Fruit fly (Drosophila melanogaster) whole organism, wandering third instar larva: ENCODE results near the gene Pex23.
A peak's percentile ranks its signal among the peaks of the same experiment; 100 is the strongest.

Source experiments
- Abd-B ChIP-seq: fragments of >200 bp; optimal IDR thresholded peaks from 2 replicates; lab custom pipeline; 2017; ENCODE audit warnings: missing biosample characterization, missing genetic modification characterization
- CG32264 ChIP-seq: fragments of 200-800 bp; sonication (Bioruptor generic); optimal IDR thresholded peaks from 2 replicates; lab custom pipeline; 2016; ENCODE audit warnings: missing biosample characterization, missing genetic modification characterization
- CG9705 ChIP-seq: fragments of 200-800 bp; sonication (Bioruptor generic); optimal IDR thresholded peaks from 2 replicates; lab custom pipeline; 2018; ENCODE audit warnings: missing biosample characterization, mild to moderate bottlenecking, missing genetic modification characterization
- CrebA ChIP-seq: fragments of 200-800 bp; sonication (Bioruptor generic); optimal IDR thresholded peaks from 2 replicates; lab custom pipeline; 2016; ENCODE audit warnings: missing biosample characterization, mild to moderate bottlenecking, missing genetic modification characterization, borderline replicate concordance
- Dfd ChIP-seq: fragments of >200 bp; optimal IDR thresholded peaks from 2 replicates; lab custom pipeline; 2017; ENCODE audit warnings: missing biosample characterization, missing genetic modification characterization
- Dif ChIP-seq: fragments of 200-275, 200-300 bp; sonication (Bioruptor generic); optimal IDR thresholded peaks from 2 replicates; lab custom pipeline; 2018; ENCODE audit warnings: missing biosample characterization, missing genetic modification characterization; ENCODE audit not compliant: partially characterized antibody
- Hnf4 ChIP-seq: fragments of 200-800 bp; sonication (Bioruptor generic); optimal IDR thresholded peaks from 2 replicates; lab custom pipeline; 2016; ENCODE audit warnings: missing biosample characterization, mild to moderate bottlenecking, missing genetic modification characterization
- Hr78 ChIP-seq: fragments of >200 bp; optimal IDR thresholded peaks from 2 replicates; lab custom pipeline; 2017; ENCODE audit warnings: missing biosample characterization, missing genetic modification characterization
- Hr83 ChIP-seq: fragments of 200-300 bp; sonication (Bioruptor generic); optimal IDR thresholded peaks from 2 replicates; lab custom pipeline; 2016; ENCODE audit warnings: missing biosample characterization, mild to moderate bottlenecking, missing genetic modification characterization, moderate library complexity; ENCODE audit not compliant: poor library complexity, severe bottlenecking
- Jra ChIP-seq: sonication (Bioruptor generic); optimal IDR thresholded peaks from 2 replicates; lab custom pipeline; 2016; ENCODE audit warnings: missing biosample characterization, missing genetic modification characterization
- Mio ChIP-seq: sonication (Bioruptor generic); optimal IDR thresholded peaks from 2 replicates; lab custom pipeline; 2016; ENCODE audit warnings: missing biosample characterization, missing genetic modification characterization
- Myc ChIP-seq: fragments of >200 bp; optimal IDR thresholded peaks from 2 replicates; lab custom pipeline; 2017
- N ChIP-seq: fragments of >200 bp; optimal IDR thresholded peaks from 2 replicates; lab custom pipeline; 2018; ENCODE audit warnings: missing biosample characterization, missing external identifiers, missing genetic modification characterization
- OdsH ChIP-seq: fragments of 200-800 bp; sonication (Bioruptor generic); optimal IDR thresholded peaks from 2 replicates; lab custom pipeline; 2016; ENCODE audit warnings: missing biosample characterization, mild to moderate bottlenecking, missing genetic modification characterization
- Rel ChIP-seq, 2 experiments: fragments of 200-800 bp; sonication (Bioruptor generic) in 1 of 2; optimal IDR thresholded peaks; 2 replicates in 1 of 2; 3 replicates in 1 of 2; lab custom pipeline; 2016 to 2019; ENCODE audit warnings: mild to moderate bottlenecking in 2 of 2, missing biosample characterization in 2 of 2, missing genetic modification characterization in 2 of 2, moderate library complexity in 1 of 2
- Sp1 ChIP-seq: fragments of 200-800 bp; sonication (Bioruptor generic); optimal IDR thresholded peaks from 3 replicates; lab custom pipeline; 2019; ENCODE audit warnings: missing biosample characterization, mild to moderate bottlenecking, missing genetic modification characterization, moderate library complexity
- Vsx2 ChIP-seq: fragments of 200-300, 225-300 bp; sonication (Bioruptor generic); optimal IDR thresholded peaks from 2 replicates; lab custom pipeline; 2018; ENCODE audit warnings: missing biosample characterization, missing genetic modification characterization; ENCODE audit not compliant: partially characterized antibody
- br ChIP-seq: fragments of 200-800 bp; sonication (Bioruptor generic); optimal IDR thresholded peaks from 2 replicates; lab custom pipeline; 2016; ENCODE audit warnings: missing biosample characterization, missing genetic modification characterization
- brk ChIP-seq: fragments of 200-800 bp; sonication (Bioruptor generic); optimal IDR thresholded peaks from 2 replicates; lab custom pipeline; 2016; ENCODE audit warnings: missing biosample characterization, mild to moderate bottlenecking, missing genetic modification characterization
- dl ChIP-seq, 2 experiments: fragments of 175-275, 200-275 bp in 1 of 2; fragments of 200-275 bp in 1 of 2; sonication (Bioruptor generic); optimal IDR thresholded peaks; lab custom pipeline; 2018; ENCODE audit warnings: mild to moderate bottlenecking in 2 of 2, missing biosample characterization in 2 of 2, missing genetic modification characterization in 2 of 2, moderate library complexity in 2 of 2; ENCODE audit not compliant: partially characterized antibody in 2 of 2, insufficient read depth in 1 of 2
- dmrt93B ChIP-seq: fragments of 200-800 bp; sonication (Bioruptor generic); optimal IDR thresholded peaks from 2 replicates; lab custom pipeline; 2018; ENCODE audit warnings: missing biosample characterization, mild to moderate bottlenecking, missing genetic modification characterization
- dsf ChIP-seq: sonication (Bioruptor generic); optimal IDR thresholded peaks from 2 replicates; lab custom pipeline; 2016; ENCODE audit warnings: missing biosample characterization, missing genetic modification characterization, borderline replicate concordance
- ey ChIP-seq: fragments of 200-800 bp; sonication (Bioruptor generic); optimal IDR thresholded peaks from 2 replicates; lab custom pipeline; 2016; ENCODE audit warnings: missing biosample characterization, missing genetic modification characterization
- foxo ChIP-seq, 2 experiments: fragments of 200-800 bp; sonication (Bioruptor generic); optimal IDR thresholded peaks; 2 replicates in 1 of 2; 3 replicates in 1 of 2; lab custom pipeline; 2016 to 2017; ENCODE audit warnings: missing biosample characterization in 2 of 2, missing genetic modification characterization in 2 of 2
- fru ChIP-seq: fragments of 200-800 bp; sonication (Bioruptor generic); optimal IDR thresholded peaks from 3 replicates; lab custom pipeline; 2016; ENCODE audit warnings: missing biosample characterization, mild to moderate bottlenecking, missing genetic modification characterization
- h ChIP-seq: fragments of 200-800 bp; sonication (Bioruptor generic); optimal IDR thresholded peaks from 3 replicates; lab custom pipeline; 2016; ENCODE audit warnings: missing biosample characterization, mild to moderate bottlenecking, missing genetic modification characterization
- jim ChIP-seq: fragments of 175-275, 200-325 bp; sonication (Bioruptor generic); optimal IDR thresholded peaks from 2 replicates; lab custom pipeline; 2016; ENCODE audit warnings: missing biosample characterization, mild to moderate bottlenecking, missing genetic modification characterization
- lola ChIP-seq: fragments of >200 bp; optimal IDR thresholded peaks from 2 replicates; lab custom pipeline; 2017; ENCODE audit warnings: missing biosample characterization, missing genetic modification characterization
- pan ChIP-seq: fragments of >200 bp; optimal IDR thresholded peaks from 2 replicates; lab custom pipeline; 2017
- psq ChIP-seq: fragments of 200-800 bp; sonication (Bioruptor generic); optimal IDR thresholded peaks from 3 replicates; lab custom pipeline; 2017; ENCODE audit warnings: missing biosample characterization, mild to moderate bottlenecking, missing genetic modification characterization, moderate library complexity
- rgr ChIP-seq: fragments of 200-800 bp; sonication (Bioruptor generic); optimal IDR thresholded peaks from 3 replicates; lab custom pipeline; 2016; ENCODE audit warnings: missing biosample characterization, mild to moderate bottlenecking, missing genetic modification characterization
- sage ChIP-seq: fragments of 200-800 bp; sonication (Bioruptor generic); optimal IDR thresholded peaks from 2 replicates; lab custom pipeline; 2016; ENCODE audit warnings: missing biosample characterization, mild to moderate bottlenecking, missing genetic modification characterization
- sv ChIP-seq: fragments of 200-800 bp; sonication (Bioruptor generic); optimal IDR thresholded peaks from 3 replicates; lab custom pipeline; 2016; ENCODE audit warnings: missing biosample characterization, missing genetic modification characterization
- tai ChIP-seq: sonication (Bioruptor generic); optimal IDR thresholded peaks from 2 replicates; lab custom pipeline; 2016; ENCODE audit warnings: missing biosample characterization, missing genetic modification characterization
- woc ChIP-seq: sonication (Bioruptor generic); optimal IDR thresholded peaks from 2 replicates; lab custom pipeline; 2016; ENCODE audit warnings: missing biosample characterization, mild to moderate bottlenecking, missing genetic modification characterization

The Pex23 gene

dm6 chr3L:20295095-20295494, 6.8 kb downstream of the Pex23 start, which contains the start of gene gogo:
Gene gogo (minus strand): TSS chr3L:20295133.
- no peak for TF ChIP-seq dmrt93B (GFP tag; lab: Kevin White, UChicago)
- TF ChIP-seq dl (GFP tag; optimal IDR thresholded peaks at IDR 0.05; lab: Kevin White, UChicago; ENCODE audit: insufficient read depth in 1 of 2, partially characterized antibody in 2 of 2): peak in 1 of 2 experiments; percentile 34
- no peak for TF ChIP-seq dsf (GFP tag; lab: Kevin White, UChicago)
- no peak for TF ChIP-seq CG32264 (GFP tag; lab: Kevin White, UChicago)
- TF ChIP-seq rgr (GFP tag; lab: Kevin White, UChicago): no peak
- TF ChIP-seq, all 38 proteins: peak for 1

DNA sequence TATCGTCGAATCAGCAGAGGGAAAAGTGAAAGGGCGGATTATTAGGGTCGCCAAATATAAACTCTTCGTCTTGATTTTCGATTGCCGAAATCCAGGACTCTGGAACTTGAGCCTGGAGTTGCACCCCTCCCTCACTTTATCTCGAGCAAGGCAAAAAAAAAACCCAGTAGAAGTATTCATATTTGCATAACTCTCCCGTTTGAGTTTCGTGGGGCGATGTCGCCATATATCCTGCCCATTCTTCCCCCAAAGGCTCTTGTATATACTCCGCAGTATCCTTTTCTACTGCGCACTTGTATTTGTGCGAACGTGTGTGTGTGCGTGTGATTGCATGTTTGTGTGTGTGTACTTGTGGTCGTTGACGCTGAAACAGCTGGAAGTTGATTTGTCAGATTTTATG, 14.9 kb downstream of the Pex23 start:
- TF ChIP-seq CG32264 (GFP tag; lab: Kevin White, UChicago) (no peak), Abd-B (GFP tag; lab: Kevin White, UChicago) (no peak), dl (GFP tag; optimal IDR thresholded peaks at IDR 0.05; lab: Kevin White, UChicago; ENCODE audit: insufficient read depth in 1 of 2, partially characterized antibody in 2 of 2) (no peak), dmrt93B (GFP tag; lab: Kevin White, UChicago) (no peak), Dfd (GFP tag; lab: Kevin White, UChicago) (no peak), N (GFP tag; lab: Kevin White, UChicago) (no peak), dsf (GFP tag; lab: Kevin White, UChicago) (no peak), sv (GFP tag; lab: Kevin White, UChicago) (no peak), pan (no peak), ey (GFP tag; lab: Kevin White, UChicago) (no peak), CG9705 (GFP tag; lab: Kevin White, UChicago) (no peak), Mio (GFP tag; lab: Kevin White, UChicago) (no peak), sage (no peak)

DNA sequence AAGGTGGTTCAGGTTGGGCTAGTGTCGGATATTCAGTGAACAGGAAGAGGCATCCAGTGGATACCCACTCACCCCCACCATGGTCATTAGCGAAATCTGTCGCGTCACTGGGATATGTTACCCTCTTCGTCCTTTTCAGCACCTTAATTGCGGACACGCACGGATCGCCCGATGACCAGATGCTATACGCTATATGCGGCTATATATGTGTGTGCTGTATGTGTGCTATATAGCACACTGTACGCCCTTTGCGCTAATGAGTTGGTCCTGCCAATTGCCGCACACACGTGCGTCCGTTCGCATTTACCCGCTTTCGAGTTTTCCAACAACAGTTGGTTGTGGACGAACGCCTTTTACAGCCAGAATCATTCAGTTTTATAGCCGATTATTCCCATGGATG, 20.7 kb downstream of the Pex23 start:
- TF ChIP-seq ey (GFP tag; lab: Kevin White, UChicago) (no peak), Myc (lab: Kevin White, UChicago) (no peak), brk (GFP tag; lab: Kevin White, UChicago) (no peak), Rel (GFP tag; optimal IDR thresholded peaks at IDR 0.05; lab: Kevin White, UChicago) (no peak), Rel (tag; optimal IDR thresholded peaks at IDR 0.05; lab: Kevin White, UChicago) (no peak), CG9705 (GFP tag; lab: Kevin White, UChicago) (no peak), N (GFP tag; lab: Kevin White, UChicago) (no peak), dsf (GFP tag; lab: Kevin White, UChicago) (no peak), pan (no peak)

DNA sequence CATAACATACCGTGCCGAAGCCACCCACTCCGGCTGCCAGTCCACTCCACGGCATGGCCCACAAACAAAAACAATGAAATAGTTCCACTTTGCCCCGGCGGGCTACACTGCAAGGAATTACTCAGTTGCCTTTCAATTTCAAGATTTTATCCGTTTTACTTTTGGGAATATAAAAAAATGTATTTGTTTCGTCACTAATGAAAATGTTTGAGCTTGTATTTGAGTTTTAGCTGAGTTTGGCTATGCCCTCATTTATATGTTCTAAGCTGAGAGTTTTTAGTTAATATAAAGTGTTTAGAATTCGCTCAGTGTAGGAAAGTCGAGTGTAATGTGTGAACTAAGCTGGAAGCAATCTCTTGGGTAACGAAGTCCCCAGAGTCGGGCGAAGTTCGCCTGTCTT, 25.3 kb downstream of the Pex23 start:
- no peak for TF ChIP-seq Mio (GFP tag; lab: Kevin White, UChicago)
- no peak for TF ChIP-seq OdsH (GFP tag; lab: Kevin White, UChicago)
- TF ChIP-seq jim: no peak
- TF ChIP-seq foxo (GFP tag; optimal IDR thresholded peaks at IDR 0.05; lab: Kevin White, UChicago): no peak
- TF ChIP-seq dmrt93B (GFP tag; lab: Kevin White, UChicago): no peak

DNA sequence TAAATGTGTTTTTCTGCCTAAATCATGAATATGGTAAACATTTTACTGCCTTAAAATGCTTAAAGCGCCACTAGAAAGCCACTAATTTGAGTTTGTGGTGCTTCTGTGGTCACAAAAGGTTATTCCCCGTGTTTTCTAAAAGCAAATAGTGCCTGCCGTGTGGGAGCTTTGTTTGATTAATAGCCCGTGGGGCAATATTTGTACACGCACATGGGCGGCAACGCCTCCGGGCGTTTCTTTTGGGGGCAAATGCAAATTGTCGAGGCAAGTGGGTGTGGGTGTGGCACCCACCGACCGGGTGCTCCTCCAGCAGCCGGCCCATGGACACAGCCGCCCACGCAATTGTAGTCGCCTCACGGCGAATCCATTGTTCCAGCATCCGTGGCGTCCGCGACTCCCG, 26.1 kb downstream of the Pex23 start:
- no peak for TF ChIP-seq br (GFP tag; lab: Kevin White, UChicago)
- no peak for TF ChIP-seq OdsH (GFP tag; lab: Kevin White, UChicago)
- no peak for TF ChIP-seq N (GFP tag; lab: Kevin White, UChicago)
- no peak for TF ChIP-seq dsf (GFP tag; lab: Kevin White, UChicago)
- no peak for TF ChIP-seq Hr78 (GFP tag; lab: Kevin White, UChicago)
- no peak for TF ChIP-seq Vsx2 (GFP tag; lab: Kevin White, UChicago)
- no peak for TF ChIP-seq lola (GFP tag; lab: Kevin White, UChicago)

DNA sequence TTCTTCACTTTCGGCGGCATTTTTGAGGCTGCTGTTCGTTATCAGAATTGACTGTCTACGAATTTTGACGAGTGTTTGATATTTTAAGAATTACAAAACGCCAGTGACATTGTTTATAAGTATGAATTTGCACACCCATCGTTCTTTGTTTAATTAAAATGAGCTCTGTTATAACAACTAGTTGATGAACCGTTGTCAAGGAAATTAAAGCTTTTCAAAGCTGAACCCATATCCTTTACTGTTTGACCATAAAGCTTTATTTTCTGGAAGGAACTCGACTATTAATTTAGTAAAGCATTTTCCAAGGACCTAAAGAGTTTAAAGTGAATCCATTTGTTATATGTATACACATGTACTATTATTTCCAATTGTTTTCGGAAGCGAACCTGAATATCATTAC, 26.7 kb downstream of the Pex23 start, which contains the start of gene CG17122:
CG17122 (minus strand) TSS at position 101 of the 400 bp plus-strand sequence.
- no peak for TF ChIP-seq br (GFP tag; lab: Kevin White, UChicago)
- no peak for TF ChIP-seq Sp1
- no peak for TF ChIP-seq Hnf4 (GFP tag; lab: Kevin White, UChicago)
- no peak for TF ChIP-seq Hr78 (GFP tag; lab: Kevin White, UChicago)
- TF ChIP-seq psq (GFP tag; lab: Kevin White, UChicago): no peak
- TF ChIP-seq h (GFP tag; lab: Kevin White, UChicago): no peak
- no peak for TF ChIP-seq tai (GFP tag; lab: Kevin White, UChicago)
- no peak for TF ChIP-seq Abd-B (GFP tag; lab: Kevin White, UChicago)
- TF ChIP-seq dmrt93B (GFP tag; lab: Kevin White, UChicago): no peak
- no peak for TF ChIP-seq Dif (GFP tag; lab: Kevin White, UChicago)
- TF ChIP-seq CrebA (GFP tag; lab: Kevin White, UChicago): no peak
- TF ChIP-seq Dfd (GFP tag; lab: Kevin White, UChicago): no peak
- no peak for TF ChIP-seq Hr83 (GFP tag; lab: Kevin White, UChicago)
- no peak for TF ChIP-seq fru (GFP tag; lab: Kevin White, UChicago)
- TF ChIP-seq OdsH (GFP tag; lab: Kevin White, UChicago): no peak
- no peak for TF ChIP-seq Jra (GFP tag; lab: Kevin White, UChicago)
- no peak for TF ChIP-seq woc (GFP tag; lab: Kevin White, UChicago)
- no peak for TF ChIP-seq ey (GFP tag; lab: Kevin White, UChicago)
- no peak for TF ChIP-seq CG32264 (GFP tag; lab: Kevin White, UChicago)
- no peak for TF ChIP-seq Mio (GFP tag; lab: Kevin White, UChicago)
